Fruit fly (Drosophila melanogaster) whole organism, adult: ENCODE results near the gene sphe.

Experiments used
- CG11617 ChIP-seq: fragments of 200-800 bp; sonication (Bioruptor generic); optimal IDR thresholded peaks from 2 replicates; lab custom pipeline; 2017; ENCODE audit warnings: mild to moderate bottlenecking, missing biosample characterization, missing genetic modification reagents, missing genetic modification characterization
- CG12768 ChIP-seq: fragments of 200-800 bp; sonication (Bioruptor generic); optimal IDR thresholded peaks from 2 replicates; lab custom pipeline; 2017; ENCODE audit warnings: missing biosample characterization, missing genetic modification characterization, mild to moderate bottlenecking, moderate library complexity, missing genetic modification reagents
- CG14711 ChIP-seq: fragments of 200-800 bp; sonication (Bioruptor generic); optimal IDR thresholded peaks from 2 replicates; lab custom pipeline; 2018; ENCODE audit warnings: missing biosample characterization, mild to moderate bottlenecking, missing genetic modification characterization, moderate library complexity
- CG1620 ChIP-seq: fragments of 200-800 bp; sonication (Bioruptor generic); optimal IDR thresholded peaks from 2 replicates; lab custom pipeline; 2016; ENCODE audit warnings: missing biosample characterization, missing genetic modification characterization
- CG33017 ChIP-seq: fragments of 200-800 bp; sonication (Bioruptor generic); optimal IDR thresholded peaks from 2 replicates; lab custom pipeline; 2018; ENCODE audit warnings: missing biosample characterization, mild to moderate bottlenecking, missing genetic modification characterization, moderate library complexity
- CG5204 ChIP-seq: fragments of 200-800 bp; sonication (Bioruptor generic); optimal IDR thresholded peaks from 2 replicates; lab custom pipeline; 2016; ENCODE audit warnings: missing biosample characterization, missing genetic modification characterization
- CG7045 ChIP-seq: fragments of 200-800 bp; sonication (Bioruptor generic); optimal IDR thresholded peaks from 2 replicates; lab custom pipeline; 2017; ENCODE audit warnings: missing biosample characterization, mild to moderate bottlenecking, missing genetic modification characterization
- CG7101 ChIP-seq: fragments of 200-800 bp; sonication (Bioruptor generic); optimal IDR thresholded peaks from 2 replicates; lab custom pipeline; 2018; ENCODE audit warnings: missing biosample characterization, mild to moderate bottlenecking, missing genetic modification characterization, moderate library complexity
- Clk ChIP-seq: fragments of 200-800 bp; sonication (Bioruptor generic); optimal IDR thresholded peaks from 2 replicates; lab custom pipeline; 2017; ENCODE audit warnings: missing biosample characterization, missing genetic modification characterization
- Crg-1 ChIP-seq: fragments of 200-800 bp; sonication (Bioruptor generic); optimal IDR thresholded peaks from 2 replicates; lab custom pipeline; 2016; ENCODE audit warnings: missing biosample characterization, missing genetic modification characterization
- Hr96 ChIP-seq: fragments of 200-800 bp; sonication (Bioruptor generic); optimal IDR thresholded peaks from 2 replicates; lab custom pipeline; 2016; ENCODE audit warnings: missing biosample characterization, missing genetic modification characterization
- Mnt ChIP-seq: fragments of 200-800 bp; sonication (Bioruptor generic); optimal IDR thresholded peaks from 2 replicates; lab custom pipeline; 2016; ENCODE audit warnings: missing biosample characterization, mild to moderate bottlenecking, missing genetic modification characterization
- bab1 ChIP-seq: fragments of 200-800 bp; sonication (Bioruptor generic); optimal IDR thresholded peaks from 3 replicates; lab custom pipeline; 2019; ENCODE audit warnings: missing biosample characterization, mild to moderate bottlenecking, missing genetic modification characterization, moderate library complexity
- cic ChIP-seq: fragments of 200-800 bp; sonication (Bioruptor generic); optimal IDR thresholded peaks from 2 replicates; lab custom pipeline; 2017; ENCODE audit warnings: missing biosample characterization, mild to moderate bottlenecking, missing genetic modification characterization, moderate library complexity
- cnc ChIP-seq, 2 experiments: fragments of >200 bp; optimal IDR thresholded peaks; 2 replicates each; lab custom pipeline; 2017
- kay ChIP-seq: fragments of 200-800 bp; sonication (Bioruptor generic); peaks from one replicate; lab custom pipeline; 2016; ENCODE audit warnings: missing biosample characterization, missing genetic modification characterization, borderline replicate concordance
- ovo ChIP-seq: fragments of 200-800 bp; sonication (Bioruptor generic); optimal IDR thresholded peaks from 2 replicates; lab custom pipeline; 2016; ENCODE audit warnings: missing biosample characterization, missing genetic modification characterization
- pad ChIP-seq: fragments of 200-800 bp; sonication (Bioruptor generic); optimal IDR thresholded peaks from 3 replicates; lab custom pipeline; 2017; ENCODE audit warnings: missing biosample characterization, missing genetic modification characterization, mild to moderate bottlenecking, moderate library complexity, missing genetic modification reagents
- toe ChIP-seq: fragments of 200-800 bp; sonication (Bioruptor generic); optimal IDR thresholded peaks from 2 replicates; lab custom pipeline; 2016; ENCODE audit warnings: missing biosample characterization, missing genetic modification characterization

sphe gene

DNA sequence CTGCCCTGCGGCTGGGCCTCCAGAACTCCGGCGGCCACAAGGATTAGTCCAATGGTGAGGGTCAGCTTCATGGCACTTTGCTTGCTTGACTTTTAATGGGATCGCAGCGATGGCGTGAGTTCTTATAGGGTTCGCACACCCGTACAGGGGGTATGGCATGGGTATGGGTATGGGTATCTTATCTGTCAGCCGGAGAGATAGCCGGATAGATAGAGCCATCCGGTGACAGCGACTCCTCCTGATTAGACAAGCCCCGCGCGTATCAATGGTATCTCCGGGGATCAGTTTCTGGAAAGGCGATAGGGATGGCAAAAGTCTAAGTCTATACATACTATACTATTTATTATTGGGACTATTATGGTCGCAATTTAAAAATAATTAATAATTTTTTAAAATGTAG, 5.0 kb upstream of the sphe start, which contains the start of gene CG9672:
Gene CG9672, minus strand, starts transcription at position 101 of the 400 bp plus-strand sequence.
- no peak for TF ChIP-seq CG1620 (GFP tag; lab: Kevin White, UChicago)
- TF ChIP-seq CG33017 = no peak
- no peak for TF ChIP-seq Clk
- TF ChIP-seq Mnt (GFP tag; lab: Kevin White, UChicago) = no peak
- no peak for TF ChIP-seq bab1 (GFP tag; lab: Kevin White, UChicago)
- no peak for TF ChIP-seq kay (GFP tag; lab: Kevin White, UChicago)
- no peak for TF ChIP-seq CG5204 (GFP tag; lab: Kevin White, UChicago)
- TF ChIP-seq pad (GFP tag; lab: Kevin White, UChicago) = no peak
- TF ChIP-seq toe (GFP tag; lab: Kevin White, UChicago) = no peak
- no peak for TF ChIP-seq CG7045 (GFP tag; lab: Kevin White, UChicago)

DNA sequence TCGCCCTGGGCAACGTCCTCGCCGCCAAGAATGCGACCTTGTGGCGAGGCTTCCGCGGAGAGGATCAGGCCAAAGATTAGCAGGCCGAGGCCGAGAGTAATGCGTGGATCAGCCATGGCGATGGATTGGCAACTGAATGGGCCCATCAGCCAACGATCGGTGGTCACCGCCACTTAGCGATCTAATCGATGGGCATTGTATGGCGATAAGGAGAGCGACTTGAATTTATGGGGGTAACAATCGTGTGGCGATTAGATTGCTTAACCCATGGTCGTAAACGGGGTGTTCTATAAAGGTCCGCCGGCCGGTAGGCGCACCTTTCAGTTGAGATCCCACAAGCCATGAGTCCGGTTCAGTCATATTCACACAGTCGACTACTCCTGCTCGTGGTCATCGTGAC, 2.0 kb upstream of the sphe start, which contains the start of the genes CG9673 and CG4653:
Gene CG9673, minus strand, starts transcription at position 138 of the 400 bp plus-strand sequence.
Gene CG4653, plus strand, starts transcription at position 335 of the 400 bp plus-strand sequence.
- TF ChIP-seq CG14711 (tag; lab: Kevin White, UChicago) (no peak), CG33017 (no peak), CG11617 (GFP tag; lab: Kevin White, UChicago) (no peak), Hr96 (GFP tag; lab: Kevin White, UChicago) (no peak), CG5204 (GFP tag; lab: Kevin White, UChicago) (no peak), cic (GFP tag; lab: Kevin White, UChicago) (peak; percentile 23), Mnt (GFP tag; lab: Kevin White, UChicago) (peak; percentile 34), ovo (GFP tag; lab: Kevin White, UChicago) (no peak)

DNA sequence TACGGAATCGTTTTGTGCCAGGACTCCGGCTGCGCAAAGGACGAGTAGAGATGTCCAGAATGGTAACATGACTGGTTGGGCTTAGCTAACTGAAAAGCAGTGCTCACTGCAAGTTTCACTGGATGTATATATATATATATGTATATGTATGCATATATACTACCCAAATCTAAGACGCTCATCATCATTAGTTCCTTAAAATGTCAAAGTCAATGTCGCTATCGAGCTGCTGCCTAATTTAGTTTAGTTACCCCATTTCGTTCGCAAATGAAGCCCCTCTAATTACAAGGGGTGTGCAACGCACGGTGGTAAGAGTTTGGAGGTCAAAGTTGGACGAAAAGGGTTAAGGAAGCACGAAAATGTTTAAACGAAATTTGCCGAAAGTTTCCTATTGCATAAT, 1.7 kb downstream of the sphe start, which contains the start of gene CG9676:
Gene CG9676, minus strand, starts transcription at position 101 of the 400 bp plus-strand sequence.
- TF ChIP-seq Clk (no peak), Crg-1 (GFP tag; lab: Kevin White, UChicago) (no peak), CG14711 (tag; lab: Kevin White, UChicago) (no peak), Mnt (GFP tag; lab: Kevin White, UChicago) (no peak), ovo (GFP tag; lab: Kevin White, UChicago) (no peak), Hr96 (GFP tag; lab: Kevin White, UChicago) (no peak), CG11617 (GFP tag; lab: Kevin White, UChicago) (no peak), bab1 (GFP tag; lab: Kevin White, UChicago) (no peak), CG12768 (GFP tag; lab: Kevin White, UChicago) (no peak), CG5204 (GFP tag; lab: Kevin White, UChicago) (no peak)

DNA sequence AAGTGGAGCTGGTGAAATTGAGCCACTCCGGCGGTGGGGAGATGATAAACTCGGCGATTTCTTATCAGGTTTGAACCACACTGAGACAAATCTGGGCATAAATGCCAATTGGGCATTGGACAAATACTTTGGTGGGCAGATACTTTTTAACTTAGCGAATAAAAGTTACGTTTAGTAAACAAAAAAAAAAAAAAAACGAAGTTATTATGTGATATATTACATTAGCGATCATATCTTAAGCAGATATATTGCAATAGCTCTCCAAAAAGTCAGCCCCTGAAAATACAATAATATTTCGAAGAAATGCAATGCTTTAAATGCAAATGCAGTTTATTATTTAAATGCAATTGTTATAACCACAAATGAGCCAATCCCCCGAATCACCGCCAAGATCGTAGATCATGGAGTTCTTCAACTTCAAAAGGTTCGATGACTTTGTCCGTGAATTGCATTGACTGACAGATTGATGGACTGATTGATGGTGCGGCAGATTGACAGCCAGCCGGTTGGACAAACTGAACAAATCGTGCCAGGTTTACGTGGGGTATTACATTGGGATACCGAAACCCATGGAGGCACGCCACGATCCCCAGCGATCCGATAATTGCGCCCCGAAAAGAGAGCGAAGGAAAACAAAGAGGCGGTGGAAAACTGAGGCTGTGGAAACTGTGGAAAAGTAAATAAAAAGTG, 3.7 kb downstream of the sphe start:
- TF ChIP-seq CG1620 (GFP tag; lab: Kevin White, UChicago) = no peak
- TF ChIP-seq Crg-1 (GFP tag; lab: Kevin White, UChicago) = no peak
- no peak for TF ChIP-seq CG7045 (GFP tag; lab: Kevin White, UChicago)
- TF ChIP-seq CG12768 (GFP tag; lab: Kevin White, UChicago) = no peak
- TF ChIP-seq kay (GFP tag; lab: Kevin White, UChicago) = no peak
- no peak for TF ChIP-seq CG5204 (GFP tag; lab: Kevin White, UChicago)
- no peak for TF ChIP-seq ovo (GFP tag; lab: Kevin White, UChicago)
- TF ChIP-seq cic (GFP tag; lab: Kevin White, UChicago) = no peak
- no peak for TF ChIP-seq pad (GFP tag; lab: Kevin White, UChicago)
- TF ChIP-seq bab1 (GFP tag; lab: Kevin White, UChicago) = no peak
- TF ChIP-seq CG11617 (GFP tag; lab: Kevin White, UChicago) = no peak
- no peak for TF ChIP-seq CG14711 (tag; lab: Kevin White, UChicago)
- TF ChIP-seq cnc (optimal IDR thresholded peaks at IDR 0.05; lab: Kevin White, UChicago) = no peak
- no peak for TF ChIP-seq CG33017
- no peak for TF ChIP-seq Mnt (GFP tag; lab: Kevin White, UChicago)

DNA sequence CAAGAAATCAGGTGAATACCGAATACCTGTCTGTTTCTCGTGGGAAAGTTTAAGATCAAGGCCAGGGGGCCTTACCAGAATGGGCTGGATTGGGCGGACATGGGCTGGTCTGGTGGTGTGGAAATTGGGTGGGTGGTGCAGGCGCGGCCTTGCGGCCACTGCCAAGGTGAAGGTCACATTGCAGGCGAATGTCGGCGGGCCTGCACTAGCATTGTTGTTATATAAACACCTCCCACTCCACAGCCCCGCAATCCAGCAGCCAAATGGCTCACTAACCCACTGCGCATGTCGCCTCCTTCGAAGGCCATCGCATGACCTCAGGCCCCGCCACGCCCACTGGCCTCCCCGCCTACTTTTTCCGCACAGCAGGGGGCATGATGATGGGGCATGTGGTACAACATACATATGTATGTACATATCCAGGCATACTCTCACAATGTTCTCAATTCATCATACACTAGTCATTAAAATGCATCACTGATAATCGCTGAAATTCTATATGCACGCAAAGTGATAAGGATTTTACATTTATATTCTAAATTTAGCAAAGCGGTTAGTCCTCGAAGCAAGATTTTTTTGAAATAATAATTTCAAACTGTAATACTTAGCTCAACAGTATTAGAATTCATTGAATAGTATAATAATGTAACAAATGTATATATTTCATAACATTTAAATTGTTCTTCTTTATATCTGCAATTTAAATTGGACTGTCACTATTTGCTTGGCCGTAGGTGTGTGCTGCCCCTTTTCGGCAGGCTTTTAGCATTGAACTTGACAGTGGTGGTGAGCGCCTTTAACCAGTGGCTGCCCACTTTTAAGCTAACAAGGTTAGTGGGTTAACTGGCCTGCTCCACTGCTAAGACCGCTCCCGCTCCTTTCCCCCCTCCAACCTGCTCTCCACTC, 4.9 kb downstream of the sphe start:
- TF ChIP-seq ovo (GFP tag; lab: Kevin White, UChicago) = no peak
- no peak for TF ChIP-seq Clk
- TF ChIP-seq cnc (optimal IDR thresholded peaks at IDR 0.05; lab: Kevin White, UChicago) = no peak
- TF ChIP-seq CG12768 (GFP tag; lab: Kevin White, UChicago) = no peak
- no peak for TF ChIP-seq kay (GFP tag; lab: Kevin White, UChicago)
- TF ChIP-seq toe (GFP tag; lab: Kevin White, UChicago) = no peak
- TF ChIP-seq CG5204 (GFP tag; lab: Kevin White, UChicago) = no peak
- no peak for TF ChIP-seq CG7045 (GFP tag; lab: Kevin White, UChicago)
- TF ChIP-seq Hr96 (GFP tag; lab: Kevin White, UChicago) = no peak
- TF ChIP-seq pad (GFP tag; lab: Kevin White, UChicago) = no peak
- no peak for TF ChIP-seq Mnt (GFP tag; lab: Kevin White, UChicago)
- no peak for TF ChIP-seq CG7101
- TF ChIP-seq Crg-1 (GFP tag; lab: Kevin White, UChicago) = no peak
